1 fruit fly cellular context compared by ENCODE assay signal in the genomic region with DNA sequence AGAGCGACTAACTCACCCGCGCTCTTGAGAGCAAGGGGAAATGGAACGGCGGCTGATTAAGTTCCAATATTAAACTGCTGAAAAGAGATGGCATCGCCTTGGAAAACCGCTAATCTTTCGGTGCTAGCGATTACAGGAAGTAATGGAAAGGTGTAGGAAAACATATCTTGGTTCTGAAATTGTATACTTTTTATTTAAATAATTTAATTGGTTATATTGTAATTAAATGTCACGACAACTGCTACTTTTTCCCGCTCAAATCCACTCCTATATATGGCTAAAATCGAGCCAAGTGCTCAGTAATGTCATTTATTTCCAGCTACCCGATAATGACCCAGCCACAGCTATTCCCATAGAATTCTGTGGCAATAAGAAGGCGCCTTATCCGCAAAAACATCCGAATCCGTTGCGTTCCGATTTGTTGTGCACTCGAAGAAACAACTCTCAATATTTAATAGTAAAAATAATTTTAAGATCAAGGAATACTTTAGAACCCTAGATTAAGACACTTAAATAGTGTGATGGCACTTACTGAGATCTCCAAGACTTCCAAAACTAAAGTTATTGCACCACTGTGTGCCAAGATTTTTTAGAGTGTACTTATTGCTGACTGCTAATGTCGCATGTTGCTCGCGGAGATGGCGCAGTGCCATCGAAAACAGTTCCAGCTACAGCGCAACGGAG.
A peak's percentile ranks its signal among the peaks of the same experiment; 100 is the strongest.
TF ChIP-seq lines count a peak whose summit lies in the region.

No protein-coding gene starts in this region.

TF ChIP-seq in whole organism, embryonic, 481 proteins besides CTCF, POLR2A, EP300 and RAD21 (continued from another document and continues in another):
- TF ChIP-seq Hand (GFP tag; optimal IDR thresholded peaks at IDR 0.05; lab: Kevin White, UChicago) = peak; percentile 53
- no peak for TF ChIP-seq sima (GFP tag; optimal IDR thresholded peaks at IDR 0.05; lab: Kevin White, UChicago)
- peak; percentile 76 for TF ChIP-seq Meics (GFP tag; optimal IDR thresholded peaks at IDR 0.05; lab: Kevin White, UChicago)
- TF ChIP-seq Sox100B (GFP tag; optimal IDR thresholded peaks at IDR 0.05; lab: Kevin White, UChicago) = peak; percentile 59
- peak; percentile 66 for TF ChIP-seq CG14050 (GFP tag; IDR thresholded peaks at IDR 0.05; lab: Robert Waterston, UW)
- TF ChIP-seq tup (GFP tag; optimal IDR thresholded peaks at IDR 0.05; lab: Kevin White, UChicago) = no peak
- peak; percentile 21 for TF ChIP-seq CG6765 (GFP tag; optimal IDR thresholded peaks at IDR 0.05; lab: Kevin White, UChicago)
- no peak for TF ChIP-seq CG10321 (GFP tag; IDR thresholded peaks at IDR 0.05; lab: Robert Waterston, UW)
- TF ChIP-seq Hey (tag; optimal IDR thresholded peaks at IDR 0.05; lab: Kevin White, UChicago) = no peak
- peak; percentile 48 for TF ChIP-seq CG14710 (tag; optimal IDR thresholded peaks at IDR 0.05; lab: Kevin White, UChicago)
- 0 out of 2 replicates have a peak, but pooled peaks have one; percentile 28 for TF ChIP-seq al (GFP tag; IDR thresholded peaks at IDR 0.05; lab: Robert Waterston, UW)
- TF ChIP-seq pan (optimal IDR thresholded peaks at IDR 0.05; lab: Kevin White, UChicago) = no peak
- peak in 1 of 2 experiments; percentile 77 for TF ChIP-seq pan (GFP tag; optimal IDR thresholded peaks at IDR 0.05 in 1 of 2, IDR thresholded peaks at IDR 0.05 in 1 of 2)
- TF ChIP-seq CG12071 (GFP tag; optimal IDR thresholded peaks at IDR 0.05; lab: Kevin White, UChicago) = peak; percentile 71
- TF ChIP-seq CG6689 (GFP tag; IDR thresholded peaks at IDR 0.05; lab: Robert Waterston, UW) = peak; percentile 59
- TF ChIP-seq CG43689 (GFP tag; IDR thresholded peaks at IDR 0.05; lab: Robert Waterston, UW) = peak; percentile 9; the same call in 1 of the 2 replicates
- TF ChIP-seq Dbx (GFP tag; IDR thresholded peaks at IDR 0.05; lab: Robert Waterston, UW) = 0 out of 3 replicates have a peak, but pooled peaks have one; percentile 11
- peak; percentile 52 for TF ChIP-seq ssp (GFP tag; IDR thresholded peaks at IDR 0.05; lab: Robert Waterston, UW)
- TF ChIP-seq tll (GFP tag; optimal IDR thresholded peaks at IDR 0.05; lab: Kevin White, UChicago) = no peak
- peak; percentile 83 for TF ChIP-seq Ptx1 (GFP tag; IDR thresholded peaks at IDR 0.05; lab: Robert Waterston, UW)
- peak; percentile 84 for TF ChIP-seq row (GFP tag; IDR thresholded peaks at IDR 0.05; lab: Robert Waterston, UW)
- peak; percentile 56 for TF ChIP-seq CG9609 (GFP tag; optimal IDR thresholded peaks at IDR 0.05; lab: Kevin White, UChicago)
- TF ChIP-seq CG13287 (GFP tag; IDR thresholded peaks at IDR 0.05; lab: Robert Waterston, UW; ENCODE audit: partially characterized antibody) = no peak
- TF ChIP-seq chn (GFP tag; optimal IDR thresholded peaks at IDR 0.05; lab: Kevin White, UChicago) = peak; percentile 52
- TF ChIP-seq gcm2 (GFP tag; optimal IDR thresholded peaks at IDR 0.05; lab: Kevin White, UChicago) = peak; percentile 34
- TF ChIP-seq E2f1 (GFP tag; IDR thresholded peaks at IDR 0.05; lab: Robert Waterston, UW) = peak; percentile 79
- TF ChIP-seq CG6175 (GFP tag; IDR thresholded peaks at IDR 0.05; lab: Robert Waterston, UW) = peak; percentile 38; the same call in 1 of the 3 replicates
- peak; percentile 68 for TF ChIP-seq oc (tag; optimal IDR thresholded peaks at IDR 0.05; lab: Kevin White, UChicago)
- no peak for TF ChIP-seq croc (GFP tag; conservative IDR thresholded peaks at IDR 0.05; lab: Robert Waterston, UW)
- TF ChIP-seq yki (optimal IDR thresholded peaks at IDR 0.05; lab: Kevin White, UChicago) = no peak
- TF ChIP-seq CG7987 (GFP tag; optimal IDR thresholded peaks at IDR 0.05; lab: Kevin White, UChicago) = peak; percentile 13
- peak; percentile 78 for TF ChIP-seq stc (GFP tag; IDR thresholded peaks at IDR 0.05; lab: Robert Waterston, UW)
- peak; percentile 63 for TF ChIP-seq CG3281 (GFP tag; optimal IDR thresholded peaks at IDR 0.05; lab: Kevin White, UChicago)
- peak; percentile 26 for TF ChIP-seq en (GFP tag; optimal IDR thresholded peaks at IDR 0.05; lab: Kevin White, UChicago)
- no peak for TF ChIP-seq toy (GFP tag; IDR thresholded peaks at IDR 0.05; lab: Robert Waterston, UW)
- TF ChIP-seq CG3407 (GFP tag; optimal IDR thresholded peaks at IDR 0.05; lab: Kevin White, UChicago) = peak; percentile 19
- peak; percentile 37 for TF ChIP-seq fu2 (GFP tag; optimal IDR thresholded peaks at IDR 0.05; lab: Kevin White, UChicago)
- TF ChIP-seq CG2199 (GFP tag; IDR thresholded peaks at IDR 0.05; lab: Robert Waterston, UW) = no peak
- TF ChIP-seq HLH4C (GFP tag; IDR thresholded peaks at IDR 0.05; lab: Robert Waterston, UW; ENCODE audit: partially characterized antibody) = no peak
- TF ChIP-seq odd (GFP tag; optimal IDR thresholded peaks at IDR 0.05; lab: Kevin White, UChicago) = peak; percentile 54
- no peak for TF ChIP-seq CkIIα-i1 (GFP tag; IDR thresholded peaks at IDR 0.05; lab: Robert Waterston, UW)
- TF ChIP-seq ranshi (GFP tag; IDR thresholded peaks at IDR 0.05; lab: Robert Waterston, UW) = peak; percentile 79
- no peak for TF ChIP-seq Dfd (GFP tag; optimal IDR thresholded peaks at IDR 0.05; lab: Kevin White, UChicago)
- TF ChIP-seq kah (GFP tag; optimal IDR thresholded peaks at IDR 0.05; lab: Kevin White, UChicago) = peak; percentile 22
- TF ChIP-seq CG11247 (GFP tag; IDR thresholded peaks at IDR 0.05; lab: Robert Waterston, UW) = peak; percentile 57
- peak; percentile 73 for TF ChIP-seq Xrp1 (GFP tag; IDR thresholded peaks at IDR 0.05; lab: Robert Waterston, UW)
- peak; percentile 46 to 65 for TF ChIP-seq chif (GFP tag; optimal IDR thresholded peaks at IDR 0.05; lab: Kevin White, UChicago)
- peak; percentile 69 for TF ChIP-seq Blimp-1 (GFP tag; optimal IDR thresholded peaks at IDR 0.05; lab: Kevin White, UChicago)
- peak; percentile 47 for TF ChIP-seq CG10462 (GFP tag; optimal IDR thresholded peaks at IDR 0.05; lab: Kevin White, UChicago)
- no peak for TF ChIP-seq CG8290 (GFP tag; optimal IDR thresholded peaks at IDR 0.05; lab: Kevin White, UChicago)
- TF ChIP-seq CG8290 (tag; optimal IDR thresholded peaks at IDR 0.05; lab: Kevin White, UChicago) = peak in 1 of 2 experiments; percentile 55
- TF ChIP-seq Chrac-16 (GFP tag; optimal IDR thresholded peaks at IDR 0.05; lab: Kevin White, UChicago) = peak; percentile 63
- peak; percentile 28 for TF ChIP-seq Vsx1 (GFP tag; optimal IDR thresholded peaks at IDR 0.05; lab: Kevin White, UChicago)
- peak; percentile 70 for TF ChIP-seq CG10209 (GFP tag; optimal IDR thresholded peaks at IDR 0.05; lab: Kevin White, UChicago)
- TF ChIP-seq CG9727 (GFP tag; optimal IDR thresholded peaks at IDR 0.05; lab: Kevin White, UChicago) = peak; percentile 65
- TF ChIP-seq twi (tag; optimal IDR thresholded peaks at IDR 0.05; lab: Kevin White, UChicago) = peak; percentile 22
- TF ChIP-seq CG6813 (GFP tag; optimal IDR thresholded peaks at IDR 0.05; lab: Kevin White, UChicago) = no peak
- no peak for TF ChIP-seq unc-4 (GFP tag; IDR thresholded peaks at IDR 0.05; lab: Robert Waterston, UW; ENCODE audit: partially characterized antibody)
- 0 out of 2 replicates have a peak, but pooled peaks have one; percentile 17 for TF ChIP-seq Taf1 (GFP tag; IDR thresholded peaks at IDR 0.05; lab: Robert Waterston, UW)
- TF ChIP-seq CG2875 (GFP tag; optimal IDR thresholded peaks at IDR 0.05; lab: Kevin White, UChicago) = peak; percentile 44
- TF ChIP-seq dmrt11E (tag; optimal IDR thresholded peaks at IDR 0.05; lab: Kevin White, UChicago) = peak; percentile 55
- no peak for TF ChIP-seq B-H2 (GFP tag; optimal IDR thresholded peaks at IDR 0.05; lab: Kevin White, UChicago)
- peak; percentile 56; the same call in 2 of the 3 replicates for TF ChIP-seq ase (GFP tag; IDR thresholded peaks at IDR 0.05; lab: Robert Waterston, UW)
- TF ChIP-seq lbe (GFP tag; optimal IDR thresholded peaks at IDR 0.05; lab: Kevin White, UChicago) = peak; percentile 64
- TF ChIP-seq hbn (GFP tag; IDR thresholded peaks at IDR 0.05; lab: Robert Waterston, UW; ENCODE audit: partially characterized antibody) = no peak
- TF ChIP-seq CG18599 (GFP tag; optimal IDR thresholded peaks at IDR 0.05; lab: Kevin White, UChicago) = peak; percentile 79
- TF ChIP-seq eyg (GFP tag; optimal IDR thresholded peaks at IDR 0.05; lab: Kevin White, UChicago) = no peak
- TF ChIP-seq p53 (GFP tag; optimal IDR thresholded peaks at IDR 0.05; lab: Kevin White, UChicago) = no peak
- TF ChIP-seq zfh2 (GFP tag; optimal IDR thresholded peaks at IDR 0.05; lab: Kevin White, UChicago) = peak; percentile 17
- TF ChIP-seq Oaz (GFP tag; IDR thresholded peaks at IDR 0.05; lab: Robert Waterston, UW) = peak; percentile 51; the same call in 1 of the 2 replicates
- TF ChIP-seq knrl (GFP tag; IDR thresholded peaks at IDR 0.05; lab: Robert Waterston, UW; ENCODE audit: partially characterized antibody) = no peak
- peak in 1 of 2 experiments; percentile 3 for TF ChIP-seq Hr78 (GFP tag; optimal IDR thresholded peaks at IDR 0.05; lab: Kevin White, UChicago)
- TF ChIP-seq Dll (GFP tag; IDR thresholded peaks at IDR 0.05; lab: Robert Waterston, UW; ENCODE audit: partially characterized antibody) = no peak
- TF ChIP-seq CG7839 (tag; optimal IDR thresholded peaks at IDR 0.05; lab: Kevin White, UChicago) = peak; percentile 81
- no peak for TF ChIP-seq CG10431 (GFP tag; optimal IDR thresholded peaks at IDR 0.05; lab: Kevin White, UChicago)
- TF ChIP-seq da (GFP tag; optimal IDR thresholded peaks at IDR 0.05; lab: Kevin White, UChicago) = no peak
- TF ChIP-seq Sox102F (GFP tag; optimal IDR thresholded peaks at IDR 0.05; lab: Kevin White, UChicago) = peak; percentile 81
- TF ChIP-seq Usf (GFP tag; optimal IDR thresholded peaks at IDR 0.05; lab: Kevin White, UChicago) = no peak
- no peak for TF ChIP-seq Stat92E (GFP tag; optimal IDR thresholded peaks at IDR 0.05; lab: Kevin White, UChicago)
- peak; percentile 73 for TF ChIP-seq CG14441 (GFP tag; IDR thresholded peaks at IDR 0.05; lab: Robert Waterston, UW)
- peak; percentile 82 for TF ChIP-seq dysf (GFP tag; IDR thresholded peaks at IDR 0.05; lab: Robert Waterston, UW)
- TF ChIP-seq peb (GFP tag; IDR thresholded peaks at IDR 0.05; lab: Robert Waterston, UW) = peak; percentile 21; the same call in 1 of the 2 replicates
- peak; percentile 73; the same call in 2 of the 3 replicates for TF ChIP-seq CG11456 (GFP tag; IDR thresholded peaks at IDR 0.05; lab: Robert Waterston, UW)
- TF ChIP-seq Hr51 (GFP tag; optimal IDR thresholded peaks at IDR 0.05; lab: Kevin White, UChicago) = peak; percentile 33 to 85
- peak; percentile 46 for TF ChIP-seq scrt (GFP tag; optimal IDR thresholded peaks at IDR 0.05; lab: Kevin White, UChicago)
- TF ChIP-seq nerfin-1 (tag; optimal IDR thresholded peaks at IDR 0.05; lab: Kevin White, UChicago) = peak; percentile 39
- peak; percentile 24 for TF ChIP-seq CHES-1-like (GFP tag; optimal IDR thresholded peaks at IDR 0.05; lab: Kevin White, UChicago)
- TF ChIP-seq nerfin-2 (GFP tag; IDR thresholded peaks at IDR 0.05; lab: Robert Waterston, UW; ENCODE audit: partially characterized antibody) = no peak
- TF ChIP-seq ems (GFP tag; optimal IDR thresholded peaks at IDR 0.05; lab: Kevin White, UChicago) = peak; percentile 54
- peak; percentile 68 for TF ChIP-seq Antp (GFP tag; optimal IDR thresholded peaks at IDR 0.05; lab: Kevin White, UChicago)
- no peak for TF ChIP-seq disco-r (GFP tag; optimal IDR thresholded peaks at IDR 0.05; lab: Kevin White, UChicago)
- TF ChIP-seq Mad (GFP tag; optimal IDR thresholded peaks at IDR 0.05; lab: Kevin White, UChicago) = peak; percentile 45
- no peak for TF ChIP-seq pzg (GFP tag; optimal IDR thresholded peaks at IDR 0.05; lab: Kevin White, UChicago)
- 0 out of 2 replicates have a peak, but pooled peaks have one; percentile 52 for TF ChIP-seq klu (GFP tag; IDR thresholded peaks at IDR 0.05; lab: Robert Waterston, UW)
- TF ChIP-seq CG10267 (tag; optimal IDR thresholded peaks at IDR 0.05; lab: Kevin White, UChicago) = peak; percentile 53
- TF ChIP-seq trem (tag; optimal IDR thresholded peaks at IDR 0.05; lab: Kevin White, UChicago) = peak; percentile 17
- TF ChIP-seq caup (GFP tag; optimal IDR thresholded peaks at IDR 0.05; lab: Kevin White, UChicago; ENCODE audit: severe bottlenecking) = peak; percentile 53
- peak; percentile 48; the same call in 1 of the 2 replicates for TF ChIP-seq E2f2 (GFP tag; IDR thresholded peaks at IDR 0.05; lab: Robert Waterston, UW)
- TF ChIP-seq CG12659 (GFP tag; optimal IDR thresholded peaks at IDR 0.05; lab: Kevin White, UChicago) = peak; percentile 67
- TF ChIP-seq Asciz (GFP tag; optimal IDR thresholded peaks at IDR 0.05; lab: Kevin White, UChicago) = peak; percentile 58
- peak; percentile 76 for TF ChIP-seq CG17328 (GFP tag; IDR thresholded peaks at IDR 0.05; lab: Robert Waterston, UW)
- TF ChIP-seq CG15011 (GFP tag; optimal IDR thresholded peaks at IDR 0.05; lab: Kevin White, UChicago) = peak; percentile 64
- peak; percentile 52 for TF ChIP-seq CG1602 (GFP tag; optimal IDR thresholded peaks at IDR 0.05; lab: Kevin White, UChicago)
- peak; percentile 36 for TF ChIP-seq trh (GFP tag; optimal IDR thresholded peaks at IDR 0.05; lab: Kevin White, UChicago)
- TF ChIP-seq BtbVII (GFP tag; optimal IDR thresholded peaks at IDR 0.05; lab: Kevin White, UChicago) = peak; percentile 66
- peak; percentile 67 for TF ChIP-seq CG12219 (GFP tag; optimal IDR thresholded peaks at IDR 0.05; lab: Kevin White, UChicago)
- TF ChIP-seq H2.0 (GFP tag; IDR thresholded peaks at IDR 0.05; lab: Robert Waterston, UW) = peak; percentile 77
- TF ChIP-seq CG13894 (tag; optimal IDR thresholded peaks at IDR 0.05; lab: Kevin White, UChicago) = no peak
- TF ChIP-seq slou (GFP tag; optimal IDR thresholded peaks at IDR 0.05; lab: Kevin White, UChicago) = no peak
- peak; percentile 8 for TF ChIP-seq cato (GFP tag; optimal IDR thresholded peaks at IDR 0.05; lab: Kevin White, UChicago; ENCODE audit: borderline replicate concordance)
- TF ChIP-seq CG17361 (GFP tag; IDR thresholded peaks at IDR 0.05; lab: Robert Waterston, UW) = peak; percentile 70
- TF ChIP-seq Myb (GFP tag; optimal IDR thresholded peaks at IDR 0.05; lab: Kevin White, UChicago) = peak; percentile 26
- peak; percentile 66; the same call in 1 of the 3 replicates for TF ChIP-seq gce (GFP tag; IDR thresholded peaks at IDR 0.05; lab: Robert Waterston, UW)
- TF ChIP-seq HmgD (GFP tag; optimal IDR thresholded peaks at IDR 0.05; lab: Kevin White, UChicago) = no peak
- TF ChIP-seq sc (optimal IDR thresholded peaks at IDR 0.05; lab: Kevin White, UChicago) = no peak
- TF ChIP-seq sc (GFP tag; optimal IDR thresholded peaks at IDR 0.05; lab: Kevin White, UChicago) = no peak
- no peak for TF ChIP-seq kni (GFP tag; optimal IDR thresholded peaks at IDR 0.05; lab: Kevin White, UChicago)
- peak; percentile 73 for TF ChIP-seq Rx (GFP tag; IDR thresholded peaks at IDR 0.05; lab: Robert Waterston, UW)
- peak; percentile 77 for TF ChIP-seq Aef1 (GFP tag; IDR thresholded peaks at IDR 0.05; lab: Robert Waterston, UW)
- TF ChIP-seq ac (GFP tag; optimal IDR thresholded peaks at IDR 0.05; lab: Kevin White, UChicago) = no peak
